Fruit fly (Drosophila melanogaster): ENCODE data around the gene CG3386.

CG3386 gene

DNA sequence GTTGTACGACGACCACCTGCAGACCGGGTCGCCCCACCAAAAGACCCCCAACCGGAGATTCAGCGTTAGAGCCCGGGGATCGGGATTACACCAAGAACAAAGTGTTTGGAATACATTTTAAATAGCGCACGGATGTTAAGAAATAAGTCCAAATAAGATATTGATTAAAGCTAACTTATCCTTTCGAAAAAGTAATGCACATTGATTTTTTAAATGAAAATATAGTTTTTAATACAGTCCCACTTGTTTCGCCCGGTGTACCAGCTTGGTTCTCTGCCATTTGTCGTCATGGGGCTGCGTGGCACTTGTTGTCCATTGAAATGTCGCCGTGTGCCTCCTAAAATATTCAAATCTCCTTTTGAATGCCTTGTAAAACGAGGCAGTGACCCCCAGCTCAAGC lies 38.8 kb upstream of the CG3386 start (continued):
- peak; percentile 83 for TF ChIP-seq CG1603 (tag; optimal IDR thresholded peaks at IDR 0.05)
- TF ChIP-seq Dfd (GFP tag; optimal IDR thresholded peaks at IDR 0.05): no peak
- TF ChIP-seq gsb-n (tag; optimal IDR thresholded peaks at IDR 0.05): peak; percentile 44
- peak; percentile 19 for TF ChIP-seq slp2 (GFP tag; optimal IDR thresholded peaks at IDR 0.05)
- TF ChIP-seq Fer3 (tag; optimal IDR thresholded peaks at IDR 0.05): no peak
- no peak for TF ChIP-seq Nf-YA (GFP tag; IDR thresholded peaks at IDR 0.05)
- peak; percentile 28 for TF ChIP-seq CG15601 (tag; optimal IDR thresholded peaks at IDR 0.05)
- no peak for TF ChIP-seq CG31224 (GFP tag; IDR thresholded peaks at IDR 0.05)
- TF ChIP-seq hb (GFP tag; IDR thresholded peaks at IDR 0.05; ENCODE audit: partially characterized antibody): no peak
- TF ChIP-seq CG4282 (GFP tag; optimal IDR thresholded peaks at IDR 0.05): no peak
- no peak for TF ChIP-seq CG1792 (GFP tag; optimal IDR thresholded peaks at IDR 0.05)
- peak; percentile 6 for TF ChIP-seq CoRest (tag; optimal IDR thresholded peaks at IDR 0.05)
- peak; percentile 48 for TF ChIP-seq ttk (GFP tag; IDR thresholded peaks at IDR 0.05)
- peak; percentile 30 for TF ChIP-seq CG4424 (GFP tag; optimal IDR thresholded peaks at IDR 0.05)
- no peak for TF ChIP-seq Adf1 (GFP tag; IDR thresholded peaks at IDR 0.05)
- no peak for TF ChIP-seq CG16815 (GFP tag; optimal IDR thresholded peaks at IDR 0.05)
- peak; percentile 24 for TF ChIP-seq Antp (GFP tag; optimal IDR thresholded peaks at IDR 0.05)
- TF ChIP-seq CG11504 (tag; optimal IDR thresholded peaks at IDR 0.05): peak; percentile 9
- 0 out of 2 replicates have a peak, but pooled peaks have one; percentile 26 for TF ChIP-seq chm (GFP tag; IDR thresholded peaks at IDR 0.05)
- peak; percentile 26 for TF ChIP-seq CG2678 (tag; optimal IDR thresholded peaks at IDR 0.05)
- TF ChIP-seq CG6272 (GFP tag; IDR thresholded peaks at IDR 0.05): no peak
- no peak for TF ChIP-seq CG6683 (GFP tag; optimal IDR thresholded peaks at IDR 0.05)
- TF ChIP-seq CG18599 (GFP tag; optimal IDR thresholded peaks at IDR 0.05): no peak
- no peak for TF ChIP-seq knrl (GFP tag; IDR thresholded peaks at IDR 0.05; ENCODE audit: partially characterized antibody)
- TF ChIP-seq dati (GFP tag; IDR thresholded peaks at IDR 0.05): no peak
- no peak for TF ChIP-seq HLH54F (GFP tag; optimal IDR thresholded peaks at IDR 0.05)
- TF ChIP-seq crp (GFP tag; optimal IDR thresholded peaks at IDR 0.05): no peak
- TF ChIP-seq ssp (GFP tag; IDR thresholded peaks at IDR 0.05): peak; percentile 18; the same call in 1 of the 2 replicates
- no peak for TF ChIP-seq CG8478 (optimal IDR thresholded peaks at IDR 0.05)
- TF ChIP-seq az2 (GFP tag; optimal IDR thresholded peaks at IDR 0.05): no peak
- TF ChIP-seq grn (GFP tag; optimal IDR thresholded peaks at IDR 0.05): no peak
- TF ChIP-seq phol (tag; optimal IDR thresholded peaks at IDR 0.05): peak; percentile 16
- TF ChIP-seq CG9215 (GFP tag; IDR thresholded peaks at IDR 0.05): no peak
- TF ChIP-seq ham (GFP tag; IDR thresholded peaks at IDR 0.05): no peak
- TF ChIP-seq ken (GFP tag; IDR thresholded peaks at IDR 0.05): 0 out of 3 replicates have a peak, but pooled peaks have one; percentile 22
- peak; percentile 35; the same call in 1 of the 2 replicates for TF ChIP-seq sisA (GFP tag; IDR thresholded peaks at IDR 0.05)
- TF ChIP-seq dysf (GFP tag; IDR thresholded peaks at IDR 0.05): peak; percentile 29; the same call in 1 of the 3 replicates
- no peak for TF ChIP-seq slou (GFP tag; optimal IDR thresholded peaks at IDR 0.05)
- TF ChIP-seq Gug (GFP tag; IDR thresholded peaks at IDR 0.05): 0 out of 4 replicates have a peak, but pooled peaks have one; percentile 29
- TF ChIP-seq gcm2 (GFP tag; optimal IDR thresholded peaks at IDR 0.05): no peak
- peak; percentile 40 for TF ChIP-seq en (GFP tag; optimal IDR thresholded peaks at IDR 0.05)
- no peak for TF ChIP-seq usp (GFP tag; optimal IDR thresholded peaks at IDR 0.05)
- no peak for TF ChIP-seq CG12236 (GFP tag; optimal IDR thresholded peaks at IDR 0.05)
- TF ChIP-seq Camta (GFP tag; optimal IDR thresholded peaks at IDR 0.05): peak; percentile 45
- peak; percentile 31; the same call in 1 of the 2 replicates for TF ChIP-seq Ptx1 (GFP tag; IDR thresholded peaks at IDR 0.05)
- no peak for TF ChIP-seq CG10959 (GFP tag; IDR thresholded peaks at IDR 0.05)
- no peak for TF ChIP-seq MBD-R2 (GFP tag; IDR thresholded peaks at IDR 0.05)
- peak; percentile 6 for TF ChIP-seq Chrac-16 (GFP tag; optimal IDR thresholded peaks at IDR 0.05)
- TF ChIP-seq CG30403 (GFP tag; optimal IDR thresholded peaks at IDR 0.05): peak; percentile 6
- 0 out of 2 replicates have a peak, but pooled peaks have one; percentile 26 for TF ChIP-seq E2f2 (GFP tag; IDR thresholded peaks at IDR 0.05)
- no peak for TF ChIP-seq Nf-YB (GFP tag; optimal IDR thresholded peaks at IDR 0.05)
- peak; percentile 62 for TF ChIP-seq CG2875 (GFP tag; optimal IDR thresholded peaks at IDR 0.05)
